Fruit fly (Drosophila melanogaster) whole organism, adult: ENCODE measurements around the gene Tre1.

Source experiments
- CG11617 ChIP-seq: fragments of 200-800 bp; sonication (Bioruptor generic); optimal IDR thresholded peaks from 2 replicates; lab custom pipeline; 2017; ENCODE audit warnings: mild to moderate bottlenecking, missing biosample characterization, missing genetic modification reagents, missing genetic modification characterization
- CG12768 ChIP-seq: fragments of 200-800 bp; sonication (Bioruptor generic); optimal IDR thresholded peaks from 2 replicates; lab custom pipeline; 2017; ENCODE audit warnings: missing biosample characterization, missing genetic modification characterization, mild to moderate bottlenecking, moderate library complexity, missing genetic modification reagents
- CG14711 ChIP-seq: fragments of 200-800 bp; sonication (Bioruptor generic); optimal IDR thresholded peaks from 2 replicates; lab custom pipeline; 2018; ENCODE audit warnings: missing biosample characterization, mild to moderate bottlenecking, missing genetic modification characterization, moderate library complexity
- CG1620 ChIP-seq: fragments of 200-800 bp; sonication (Bioruptor generic); optimal IDR thresholded peaks from 2 replicates; lab custom pipeline; 2016; ENCODE audit warnings: missing biosample characterization, missing genetic modification characterization
- CG33017 ChIP-seq: fragments of 200-800 bp; sonication (Bioruptor generic); optimal IDR thresholded peaks from 2 replicates; lab custom pipeline; 2018; ENCODE audit warnings: missing biosample characterization, mild to moderate bottlenecking, missing genetic modification characterization, moderate library complexity
- CG5204 ChIP-seq: fragments of 200-800 bp; sonication (Bioruptor generic); optimal IDR thresholded peaks from 2 replicates; lab custom pipeline; 2016; ENCODE audit warnings: missing biosample characterization, missing genetic modification characterization
- CG7045 ChIP-seq: fragments of 200-800 bp; sonication (Bioruptor generic); optimal IDR thresholded peaks from 2 replicates; lab custom pipeline; 2017; ENCODE audit warnings: missing biosample characterization, mild to moderate bottlenecking, missing genetic modification characterization
- CG7101 ChIP-seq: fragments of 200-800 bp; sonication (Bioruptor generic); optimal IDR thresholded peaks from 2 replicates; lab custom pipeline; 2018; ENCODE audit warnings: missing biosample characterization, mild to moderate bottlenecking, missing genetic modification characterization, moderate library complexity
- Clk ChIP-seq: fragments of 200-800 bp; sonication (Bioruptor generic); optimal IDR thresholded peaks from 2 replicates; lab custom pipeline; 2017; ENCODE audit warnings: missing biosample characterization, missing genetic modification characterization
- Crg-1 ChIP-seq: fragments of 200-800 bp; sonication (Bioruptor generic); optimal IDR thresholded peaks from 2 replicates; lab custom pipeline; 2016; ENCODE audit warnings: missing biosample characterization, missing genetic modification characterization
- Hr96 ChIP-seq: fragments of 200-800 bp; sonication (Bioruptor generic); optimal IDR thresholded peaks from 2 replicates; lab custom pipeline; 2016; ENCODE audit warnings: missing biosample characterization, missing genetic modification characterization
- Mnt ChIP-seq: fragments of 200-800 bp; sonication (Bioruptor generic); optimal IDR thresholded peaks from 2 replicates; lab custom pipeline; 2016; ENCODE audit warnings: missing biosample characterization, mild to moderate bottlenecking, missing genetic modification characterization
- bab1 ChIP-seq: fragments of 200-800 bp; sonication (Bioruptor generic); optimal IDR thresholded peaks from 3 replicates; lab custom pipeline; 2019; ENCODE audit warnings: missing biosample characterization, mild to moderate bottlenecking, missing genetic modification characterization, moderate library complexity
- cic ChIP-seq: fragments of 200-800 bp; sonication (Bioruptor generic); optimal IDR thresholded peaks from 2 replicates; lab custom pipeline; 2017; ENCODE audit warnings: missing biosample characterization, mild to moderate bottlenecking, missing genetic modification characterization, moderate library complexity
- cnc ChIP-seq, 2 experiments: fragments of >200 bp; optimal IDR thresholded peaks; 2 replicates each; lab custom pipeline; 2017
- kay ChIP-seq: fragments of 200-800 bp; sonication (Bioruptor generic); peaks from one replicate; lab custom pipeline; 2016; ENCODE audit warnings: missing biosample characterization, missing genetic modification characterization, borderline replicate concordance
- ovo ChIP-seq: fragments of 200-800 bp; sonication (Bioruptor generic); optimal IDR thresholded peaks from 2 replicates; lab custom pipeline; 2016; ENCODE audit warnings: missing biosample characterization, missing genetic modification characterization
- pad ChIP-seq: fragments of 200-800 bp; sonication (Bioruptor generic); optimal IDR thresholded peaks from 3 replicates; lab custom pipeline; 2017; ENCODE audit warnings: missing biosample characterization, missing genetic modification characterization, mild to moderate bottlenecking, moderate library complexity, missing genetic modification reagents
- tj ChIP-seq: fragments of 200-800 bp; sonication (Bioruptor generic); optimal IDR thresholded peaks from 3 replicates; lab custom pipeline; 2017; ENCODE audit warnings: missing biosample characterization, mild to moderate bottlenecking, missing genetic modification characterization, moderate library complexity
- toe ChIP-seq: fragments of 200-800 bp; sonication (Bioruptor generic); optimal IDR thresholded peaks from 2 replicates; lab custom pipeline; 2016; ENCODE audit warnings: missing biosample characterization, missing genetic modification characterization

Tre1 gene

dm6 chrX:5679079-5679932 lies 471 bp downstream of the Tre1 start:
- TF ChIP-seq bab1 (GFP tag; lab: Kevin White, UChicago) (peak; percentile 44), Mnt (GFP tag; lab: Kevin White, UChicago) (no peak), tj (GFP tag; lab: Kevin White, UChicago) (peak; percentile 29), pad (peak; percentile 96)

DNA sequence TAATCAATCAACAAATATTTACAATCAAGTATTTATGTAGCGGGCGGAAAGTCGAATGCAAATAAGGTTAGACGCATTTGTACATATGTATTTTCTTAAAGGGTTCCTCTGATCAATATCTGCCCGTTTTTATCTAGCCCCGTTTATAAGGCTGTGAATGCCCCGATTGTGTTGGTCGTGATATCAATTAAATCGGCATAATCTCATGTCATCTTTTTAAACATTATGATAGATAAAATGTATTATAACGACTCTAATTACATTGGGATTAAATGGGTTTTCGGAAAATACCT lies 1.7 kb downstream of the Tre1 start:
- no peak for TF ChIP-seq Mnt (GFP tag; lab: Kevin White, UChicago)
- peak in 1 of 2 experiments; percentile 9 for TF ChIP-seq cnc (optimal IDR thresholded peaks at IDR 0.05; lab: Kevin White, UChicago)
- TF ChIP-seq bab1 (GFP tag; lab: Kevin White, UChicago) = no peak
- peak; percentile 66 for TF ChIP-seq ovo (GFP tag; lab: Kevin White, UChicago)
- TF ChIP-seq CG5204 (GFP tag; lab: Kevin White, UChicago) = no peak

dm6 chrX:5677400-5678177 lies 2.2 kb downstream of the Tre1 start:
- peak; percentile 76 for TF ChIP-seq CG1620 (GFP tag; lab: Kevin White, UChicago)
- no peak for TF ChIP-seq cnc (optimal IDR thresholded peaks at IDR 0.05; lab: Kevin White, UChicago)
- TF ChIP-seq CG7045 = peak; percentile 4
- peak; percentile 67 for TF ChIP-seq CG14711 (tag; lab: Kevin White, UChicago)
- TF ChIP-seq Clk (GFP tag; lab: Kevin White, UChicago) = no peak
- peak; percentile 22 for TF ChIP-seq toe (GFP tag; lab: Kevin White, UChicago)
- peak; percentile 98 for TF ChIP-seq ovo (GFP tag; lab: Kevin White, UChicago)
- peak; percentile 12 for TF ChIP-seq CG12768 (GFP tag; lab: Kevin White, UChicago)
- peak; percentile 85 for TF ChIP-seq CG7101 (tag; lab: Kevin White, UChicago)
- TF ChIP-seq Crg-1 (GFP tag; lab: Kevin White, UChicago) = peak; percentile 78
- TF ChIP-seq CG5204 (GFP tag; lab: Kevin White, UChicago) = peak; percentile 13
- TF ChIP-seq CG11617 (GFP tag; lab: Kevin White, UChicago) = peak; percentile 52
- peak; percentile 64 for TF ChIP-seq pad
- no peak for TF ChIP-seq bab1 (GFP tag; lab: Kevin White, UChicago)
- peak; percentile 53 for TF ChIP-seq Mnt (GFP tag; lab: Kevin White, UChicago)
- peak; percentile 67 for TF ChIP-seq Hr96 (GFP tag; lab: Kevin White, UChicago)
- TF ChIP-seq tj (GFP tag; lab: Kevin White, UChicago) = no peak

DNA sequence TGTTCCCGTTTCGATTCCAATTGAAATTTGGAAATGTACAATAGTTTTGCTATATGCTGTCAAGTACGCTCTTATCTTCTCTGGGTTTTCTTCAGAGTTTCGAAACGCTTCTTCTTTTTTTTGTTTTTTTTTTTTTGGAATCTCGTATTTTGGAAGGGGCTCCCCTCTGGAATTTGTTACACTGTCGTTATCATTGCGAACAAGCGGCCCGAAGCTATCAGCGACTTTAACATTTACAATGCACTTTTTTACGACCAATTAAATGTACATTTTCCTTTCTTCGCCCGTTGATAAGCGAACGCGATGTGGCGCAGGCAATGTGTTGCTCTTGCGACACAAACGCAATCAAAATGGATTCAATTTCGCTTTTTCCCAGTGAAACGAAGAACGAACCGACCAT lies 2.9 kb downstream of the Tre1 start:
- TF ChIP-seq kay (GFP tag; lab: Kevin White, UChicago) (no peak), Hr96 (GFP tag; lab: Kevin White, UChicago) (no peak), CG14711 (tag; lab: Kevin White, UChicago) (no peak), cic (no peak), CG1620 (GFP tag; lab: Kevin White, UChicago) (no peak), CG5204 (GFP tag; lab: Kevin White, UChicago) (no peak), CG12768 (GFP tag; lab: Kevin White, UChicago) (no peak), toe (GFP tag; lab: Kevin White, UChicago) (no peak), ovo (GFP tag; lab: Kevin White, UChicago) (no peak), bab1 (GFP tag; lab: Kevin White, UChicago) (no peak), tj (GFP tag; lab: Kevin White, UChicago) (no peak), CG33017 (tag; lab: Kevin White, UChicago) (no peak), pad (no peak), Clk (GFP tag; lab: Kevin White, UChicago) (no peak), cnc (optimal IDR thresholded peaks at IDR 0.05; lab: Kevin White, UChicago) (no peak), Mnt (GFP tag; lab: Kevin White, UChicago) (no peak), Crg-1 (GFP tag; lab: Kevin White, UChicago) (no peak)

DNA sequence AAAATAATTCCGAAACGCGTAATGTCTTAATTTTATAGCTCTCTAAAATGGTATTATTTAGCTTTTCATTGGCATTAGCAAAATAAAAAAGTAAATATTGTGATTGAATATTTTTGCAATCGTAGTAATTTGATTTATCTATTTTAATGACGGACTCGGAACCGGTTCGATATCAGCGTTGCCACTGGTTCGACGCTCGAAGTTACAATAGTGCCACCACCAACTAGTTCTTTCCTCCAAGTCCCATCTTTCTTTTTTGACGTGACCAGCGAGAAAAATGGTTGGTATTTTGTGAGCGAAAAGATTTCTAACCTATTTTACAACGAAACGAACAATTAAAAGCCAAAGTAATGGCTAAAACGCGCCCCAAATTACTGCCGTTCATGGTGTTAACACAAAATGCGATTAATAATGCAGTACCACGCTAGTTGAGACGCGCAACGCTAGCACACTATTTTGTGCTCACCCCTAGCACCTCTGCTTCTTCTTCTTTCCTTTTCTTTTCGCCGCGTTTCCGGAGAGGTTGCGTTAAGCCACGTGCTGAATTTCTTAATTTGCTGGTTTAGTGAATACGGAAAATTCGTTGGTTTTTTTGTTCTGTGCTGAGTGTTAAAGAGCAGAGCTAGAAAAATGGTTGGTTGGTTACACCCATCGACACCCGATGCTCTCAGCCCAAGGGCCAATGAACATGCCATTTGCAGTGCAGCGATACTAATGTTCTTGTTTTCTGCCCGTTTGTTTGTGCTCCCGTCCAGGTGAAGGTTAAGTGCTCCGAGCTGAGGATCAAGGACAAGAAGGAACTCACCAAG lies 7.3 kb downstream of the Tre1 start, which contains the start of gene RpL35:
RpL35 (plus strand) TSS at position 159 of the 809 bp plus-strand sequence.
- TF ChIP-seq tj (GFP tag; lab: Kevin White, UChicago) (peak; percentile 53), bab1 (GFP tag; lab: Kevin White, UChicago) (peak; percentile 84), cic (no peak), CG1620 (GFP tag; lab: Kevin White, UChicago) (peak; percentile 49), Clk (GFP tag; lab: Kevin White, UChicago) (no peak), Crg-1 (GFP tag; lab: Kevin White, UChicago) (peak; percentile 78), kay (GFP tag; lab: Kevin White, UChicago) (no peak), Mnt (GFP tag; lab: Kevin White, UChicago) (peak; percentile 96), pad (peak; percentile 55), CG7045 (no peak), ovo (GFP tag; lab: Kevin White, UChicago) (peak; percentile 45), CG12768 (GFP tag; lab: Kevin White, UChicago) (peak; percentile 34), cnc (optimal IDR thresholded peaks at IDR 0.05; lab: Kevin White, UChicago) (no peak), CG11617 (GFP tag; lab: Kevin White, UChicago) (peak; percentile 76), CG33017 (tag; lab: Kevin White, UChicago) (no peak), toe (GFP tag; lab: Kevin White, UChicago) (peak; percentile 21), CG5204 (GFP tag; lab: Kevin White, UChicago) (no peak), CG7101 (tag; lab: Kevin White, UChicago) (peak; percentile 71), Hr96 (GFP tag; lab: Kevin White, UChicago) (peak; percentile 83), CG14711 (tag; lab: Kevin White, UChicago) (peak; percentile 40)
